Worm (Caenorhabditis elegans): ENCODE data around the gene pho-9.

- TF ChIP-seq hmg-4 (GFP tag; optimal IDR thresholded peaks at IDR 0.05): no peak
- TF ChIP-seq ama-1 (optimal IDR thresholded peaks at IDR 0.05): no peak
- TF ChIP-seq scrt-1 (GFP tag; IDR thresholded peaks at IDR 0.05): no peak
- no peak for TF ChIP-seq pes-1 (GFP tag; IDR thresholded peaks at IDR 0.05)
- TF ChIP-seq ceh-13 (GFP tag; optimal IDR thresholded peaks at IDR 0.05): no peak
- TF ChIP-seq hnd-1 (tag; optimal IDR thresholded peaks at IDR 0.05): no peak
- no peak for TF ChIP-seq aly-1 (tag; optimal IDR thresholded peaks at IDR 0.05)
- TF ChIP-seq tbx-37 (GFP tag; conservative IDR thresholded peaks at IDR 0.05): no peak
Measured at ce11 chrIII:2724992-2725220, 35.7 kb downstream of the pho-9 start, which contains the start of gene Y71H2AM.11.

Data from whole organism, early embryonic.